Worm (Caenorhabditis elegans): Measurements from ENCODE around the gene Y102A5C.40.

ce11 chrV:16950036-16950435 is 36.9 kb downstream of the Y102A5C.40 start:
- TF ChIP-seq pbrm-1 (GFP tag; IDR thresholded peaks at IDR 0.05) (no peak), snpc-4 (GFP tag; optimal IDR thresholded peaks at IDR 0.05) (no peak), snpc-4 (tag; optimal IDR thresholded peaks at IDR 0.05) (peak in 1 of 4 experiments; percentile 40), mcd-1 (GFP tag; IDR thresholded peaks at IDR 0.05) (no peak), Y79H2A.3 (GFP tag; conservative IDR thresholded peaks at IDR 0.05) (no peak), repo-1 (tag; optimal IDR thresholded peaks at IDR 0.05) (no peak), ama-1 (optimal IDR thresholded peaks at IDR 0.05) (no peak), ama-1 (GFP tag; optimal IDR thresholded peaks at IDR 0.05) (no peak), F55B11.4 (tag; optimal IDR thresholded peaks at IDR 0.05; ENCODE audit: borderline replicate concordance, insufficient read depth) (no peak), lir-1 (GFP tag; conservative IDR thresholded peaks at IDR 0.05) (no peak), egl-44 (GFP tag; IDR thresholded peaks at IDR 0.05) (no peak), bed-1 (GFP tag; IDR thresholded peaks at IDR 0.05) (no peak), nfya-1 (tag; optimal IDR thresholded peaks at IDR 0.05; ENCODE audit: borderline replicate concordance, insufficient read depth) (no peak)
